Worm (Caenorhabditis elegans): Measurements from ENCODE around the gene msi-1.

Gene msi-1

ce11 chrIII:3976291-3976690 lies at the start of gene msi-1:
TSS of gene msi-1 (minus strand) at chrIII:3976391.
- TF ChIP-seq lin-15B (tag; optimal IDR thresholded peaks at IDR 0.05) = no peak
- TF ChIP-seq elt-2 (tag; optimal IDR thresholded peaks at IDR 0.05) = no peak

DNA sequence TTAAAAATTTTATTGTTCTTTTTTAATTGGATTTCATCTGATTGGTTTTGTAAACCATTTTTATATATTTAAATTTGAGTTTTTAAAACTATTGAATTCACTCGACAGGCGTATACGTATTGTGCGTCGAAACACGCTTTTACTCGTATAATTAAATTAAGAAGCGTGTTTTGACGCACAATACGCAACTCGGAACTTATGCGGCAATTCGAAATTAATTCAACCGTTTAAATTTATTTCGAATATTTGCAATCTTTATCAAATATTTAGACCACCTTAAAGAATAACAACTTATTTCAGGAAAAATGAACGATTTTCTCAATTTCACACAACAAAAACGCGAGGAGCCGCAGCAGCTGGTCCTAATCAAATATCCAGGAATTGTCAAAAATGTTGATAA lies 45.7 kb upstream of the msi-1 start, which contains the start of gene tftc-5:
TSS of gene tftc-5 (plus strand) at position 301 of the 400 bp plus-strand sequence.
- TF ChIP-seq zip-4 (GFP tag; optimal IDR thresholded peaks at IDR 0.05) (no peak), efl-1 (optimal IDR thresholded peaks at IDR 0.05) (no peak), efl-1 (GFP tag; optimal IDR thresholded peaks at IDR 0.05 in 1 of 2) (peak in 1 of 2 experiments; percentile 47)

DNA sequence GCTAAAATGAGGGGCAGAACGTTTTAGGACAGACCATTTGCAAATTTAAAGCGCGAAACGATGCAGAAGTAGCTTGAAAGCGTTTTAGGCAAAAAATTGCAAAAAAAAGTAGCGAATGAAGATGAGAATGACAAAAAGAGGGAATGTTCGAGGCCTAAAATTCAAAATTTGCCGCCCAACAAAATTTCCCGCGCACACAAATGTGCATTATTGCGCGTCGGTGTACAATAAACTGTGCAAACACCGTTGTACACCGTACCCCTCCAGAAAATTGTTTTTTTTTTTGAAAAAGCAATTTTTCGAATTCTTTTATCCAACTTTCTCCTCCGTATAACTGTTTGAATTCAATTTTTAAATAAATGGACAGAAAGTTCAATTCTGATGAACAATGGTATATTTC lies 43.6 kb upstream of the msi-1 start, which contains the start of gene snpc-3.4:
TSS of gene snpc-3.4 (plus strand) at position 237 of the 400 bp plus-strand sequence.
- TF ChIP-seq C04F5.9 (tag; optimal IDR thresholded peaks at IDR 0.05) (no peak), pax-3 (tag; optimal IDR thresholded peaks at IDR 0.05) (no peak), unc-86 (tag; optimal IDR thresholded peaks at IDR 0.05) (peak; percentile 50), swsn-7 (tag; optimal IDR thresholded peaks at IDR 0.05) (peak; percentile 61), jun-1 (tag; optimal IDR thresholded peaks at IDR 0.05) (peak; percentile 51), xbp-1 (tag; optimal IDR thresholded peaks at IDR 0.05) (peak; percentile 67), nhr-19 (GFP tag; conservative IDR thresholded peaks at IDR 0.05) (peak; percentile 55), nhr-84 (tag; optimal IDR thresholded peaks at IDR 0.05) (no peak), aly-2 (tag; optimal IDR thresholded peaks at IDR 0.05) (peak; percentile 53), snpc-4 (tag; optimal IDR thresholded peaks at IDR 0.05) (peak; percentile 20), isw-1 (GFP tag; IDR thresholded peaks at IDR 0.05) (peak; percentile 44), nhr-76 (tag; optimal IDR thresholded peaks at IDR 0.05) (no peak), efl-1 (optimal IDR thresholded peaks at IDR 0.05) (peak; percentile 77 to 89), efl-1 (GFP tag; optimal IDR thresholded peaks at IDR 0.05 in 1 of 2) (peak; percentile 90 to 98), tbx-2 (tag; optimal IDR thresholded peaks at IDR 0.05) (peak; percentile 60), dpl-1 (GFP tag; optimal IDR thresholded peaks at IDR 0.05) (peak; percentile 90 to 93 (median 91)), irx-1 (tag; optimal IDR thresholded peaks at IDR 0.05) (peak; percentile 49), nhr-71 (tag; optimal IDR thresholded peaks at IDR 0.05) (peak; percentile 75), lin-35 (GFP tag; optimal IDR thresholded peaks at IDR 0.05) (peak; percentile 89 to 93), nhr-90 (tag; optimal IDR thresholded peaks at IDR 0.05; ENCODE audit: poor library complexity) (peak; percentile 43), sup-37 (GFP tag; optimal IDR thresholded peaks at IDR 0.05) (no peak), nhr-237 (tag; optimal IDR thresholded peaks at IDR 0.05) (no peak), nhr-20 (tag; optimal IDR thresholded peaks at IDR 0.05) (peak; percentile 65), unc-30 (tag; optimal IDR thresholded peaks at IDR 0.05) (no peak), elt-3 (tag; optimal IDR thresholded peaks at IDR 0.05) (peak in 2 of 6 experiments; percentile 57 to 59), mdl-1 (tag; optimal IDR thresholded peaks at IDR 0.05) (peak in 1 of 2 experiments; percentile 57), lin-14 (GFP tag; optimal IDR thresholded peaks at IDR 0.05) (peak; percentile 77), fkh-10 (GFP tag; optimal IDR thresholded peaks at IDR 0.05) (peak; percentile 36), efl-3 (GFP tag; optimal IDR thresholded peaks at IDR 0.05) (no peak), F16B12.6 (tag; optimal IDR thresholded peaks at IDR 0.05) (peak; percentile 96), Y116A8C.19 (tag; optimal IDR thresholded peaks at IDR 0.05; ENCODE audit: borderline replicate concordance) (no peak), lin-15B (tag; optimal IDR thresholded peaks at IDR 0.05) (peak; percentile 62), nhr-77 (tag; optimal IDR thresholded peaks at IDR 0.05) (peak; percentile 47), egl-27 (tag; optimal IDR thresholded peaks at IDR 0.05) (no peak), lin-13 (GFP tag; optimal IDR thresholded peaks at IDR 0.05) (peak; percentile 46), elt-2 (tag; optimal IDR thresholded peaks at IDR 0.05) (no peak), pag-3 (tag; optimal IDR thresholded peaks at IDR 0.05; ENCODE audit: borderline replicate concordance, insufficient read depth) (no peak), sox-4 (tag; optimal IDR thresholded peaks at IDR 0.05) (no peak), mep-1 (tag; optimal IDR thresholded peaks at IDR 0.05) (peak; percentile 88), snu-23 (GFP tag; optimal IDR thresholded peaks at IDR 0.05) (peak; percentile 82), unc-62 (GFP tag; optimal IDR thresholded peaks at IDR 0.05) (no peak), lsy-2 (tag; optimal IDR thresholded peaks at IDR 0.05) (peak; percentile 98 to 99), lin-39 (tag; optimal IDR thresholded peaks at IDR 0.05) (peak; percentile 5), rnt-1 (tag; optimal IDR thresholded peaks at IDR 0.05) (peak; percentile 55), blmp-1 (tag; optimal IDR thresholded peaks at IDR 0.05) (peak; percentile 57), unc-130 (tag; optimal IDR thresholded peaks at IDR 0.05) (peak; percentile 34), nhr-85 (tag) (peak; percentile 86)

Data from whole organism, L1 larva.